Worm (Caenorhabditis elegans): ENCODE data around the gene K09C6.2.

Gene K09C6.2

DNA sequence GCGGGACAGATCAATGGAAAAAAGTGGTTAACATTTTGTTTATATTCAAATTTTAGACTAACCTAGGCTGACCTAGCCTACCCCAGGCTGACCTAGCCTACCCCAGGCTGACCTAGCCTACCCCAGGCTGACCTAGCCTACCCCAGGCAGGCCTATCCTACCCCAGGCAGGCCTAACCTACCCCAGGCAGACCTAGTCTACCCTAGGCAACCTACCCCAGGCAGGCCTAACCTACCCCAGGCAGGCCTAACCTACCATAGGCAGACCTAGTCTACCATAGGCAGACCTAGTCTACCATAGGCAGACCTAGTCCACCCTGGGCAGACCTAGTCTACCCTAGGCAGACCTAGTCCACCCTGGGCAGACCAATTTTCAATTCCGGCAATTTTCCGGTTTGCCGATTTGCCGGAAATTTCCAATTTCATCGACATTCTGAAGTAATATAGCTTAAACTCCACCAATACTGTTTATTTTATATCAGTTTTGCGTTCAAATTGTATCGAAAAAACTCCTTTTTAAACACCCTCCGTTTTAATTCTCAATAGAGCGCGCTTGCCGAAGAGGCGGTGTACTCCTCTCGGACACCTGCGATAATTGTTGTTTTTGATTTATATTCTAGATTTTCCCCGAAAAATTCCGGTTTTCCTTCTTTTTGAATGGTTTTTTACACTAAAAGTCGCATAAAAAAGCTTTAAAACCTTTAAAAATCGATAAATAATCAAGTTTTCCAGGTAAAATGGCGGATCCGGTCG, 47.8 kb downstream of the K09C6.2 start, which contains the start of gene trm-2A (continued):
- TF ChIP-seq ceh-82 (tag; optimal IDR thresholded peaks at IDR 0.05) (peak; percentile 86 to 91 (median 87)), lin-14 (GFP tag; optimal IDR thresholded peaks at IDR 0.05) (peak; percentile 94), swsn-7 (tag; optimal IDR thresholded peaks at IDR 0.05) (peak; percentile 83), pqm-1 (tag; optimal IDR thresholded peaks at IDR 0.05) (no peak), elt-2 (tag; optimal IDR thresholded peaks at IDR 0.05) (peak; percentile 27), C34B4.2 (tag; optimal IDR thresholded peaks at IDR 0.05) (no peak), ama-1 (optimal IDR thresholded peaks at IDR 0.05) (peak; percentile 14), hpl-2 (GFP tag; optimal IDR thresholded peaks at IDR 0.05) (no peak)

DNA sequence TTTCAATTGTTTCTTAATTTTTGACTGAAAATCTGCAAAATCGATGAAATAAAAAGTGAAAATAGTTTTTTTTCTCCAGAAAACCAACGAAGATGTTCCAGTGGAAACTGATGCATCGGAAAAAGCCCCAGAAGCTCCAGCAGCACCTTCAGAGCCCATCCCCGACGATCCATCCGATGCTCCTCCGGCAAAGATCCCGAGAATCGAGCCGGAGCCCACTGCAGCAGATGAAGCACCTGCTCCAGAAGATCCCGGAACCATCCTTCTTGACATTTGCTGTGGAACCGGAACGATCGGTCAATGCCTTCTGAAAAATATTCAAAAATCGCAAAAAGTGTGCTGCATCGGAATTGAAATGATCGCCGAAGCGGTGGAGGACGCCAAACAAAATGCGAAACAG, 52.0 kb downstream of the K09C6.2 start:
- TF ChIP-seq lir-3 (tag; optimal IDR thresholded peaks at IDR 0.05; ENCODE audit: poor library complexity) (no peak), unc-130 (tag; optimal IDR thresholded peaks at IDR 0.05) (no peak), aha-1 (tag; optimal IDR thresholded peaks at IDR 0.05) (no peak), pax-3 (tag; optimal IDR thresholded peaks at IDR 0.05) (no peak), zip-4 (GFP tag; optimal IDR thresholded peaks at IDR 0.05) (no peak), ets-5 (GFP tag; IDR thresholded peaks at IDR 0.05) (0 out of 2 replicates have a peak, but pooled peaks have one; percentile 39), unc-86 (tag; optimal IDR thresholded peaks at IDR 0.05) (no peak), nhr-84 (tag; optimal IDR thresholded peaks at IDR 0.05) (no peak), efl-1 (optimal IDR thresholded peaks at IDR 0.05) (no peak), efl-1 (GFP tag; optimal IDR thresholded peaks at IDR 0.05 in 1 of 2) (peak in 1 of 2 experiments; percentile 17)

DNA sequence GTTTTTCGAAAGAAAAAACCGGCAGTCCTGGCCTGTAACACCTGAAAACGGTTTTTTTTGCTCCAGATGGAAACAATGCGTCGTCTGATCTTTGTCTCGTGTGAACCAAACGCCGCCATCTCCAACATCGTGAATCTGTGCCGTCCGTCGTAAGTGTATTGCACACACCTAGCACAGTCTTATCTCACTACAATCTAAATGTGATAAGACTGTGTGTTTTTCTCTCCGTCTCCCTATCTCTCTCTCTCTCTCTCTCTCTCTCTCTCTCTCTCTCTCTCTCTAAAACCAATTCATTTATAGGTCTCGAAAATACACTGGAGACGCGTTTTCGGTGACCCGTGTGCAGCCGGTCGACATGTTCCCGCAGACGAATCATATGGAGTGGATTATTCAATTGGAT, 53.9 kb downstream of the K09C6.2 start:
- TF ChIP-seq elt-2 (tag; optimal IDR thresholded peaks at IDR 0.05) = peak; percentile 76
- peak; percentile 53 for TF ChIP-seq pqm-1 (tag; optimal IDR thresholded peaks at IDR 0.05)
- TF ChIP-seq fkh-8 (tag; optimal IDR thresholded peaks at IDR 0.05) = no peak
- peak; percentile 52 for TF ChIP-seq nhr-20 (tag; optimal IDR thresholded peaks at IDR 0.05)
- no peak for TF ChIP-seq nhr-19 (GFP tag; conservative IDR thresholded peaks at IDR 0.05)
- TF ChIP-seq hpl-2 (GFP tag; optimal IDR thresholded peaks at IDR 0.05) = no peak
- no peak for TF ChIP-seq xbp-1 (tag; optimal IDR thresholded peaks at IDR 0.05)
- peak; percentile 27 for TF ChIP-seq snu-23 (GFP tag; optimal IDR thresholded peaks at IDR 0.05)
- TF ChIP-seq C16A3.4 (tag; optimal IDR thresholded peaks at IDR 0.05) = peak; percentile 1
- no peak for TF ChIP-seq alr-1 (tag; optimal IDR thresholded peaks at IDR 0.05; ENCODE audit: borderline replicate concordance)
- no peak for TF ChIP-seq hlh-4 (tag; optimal IDR thresholded peaks at IDR 0.05)
- TF ChIP-seq nhr-71 (tag; optimal IDR thresholded peaks at IDR 0.05) = peak; percentile 27
- TF ChIP-seq nhr-90 (tag; optimal IDR thresholded peaks at IDR 0.05; ENCODE audit: poor library complexity) = peak; percentile 32
- TF ChIP-seq dpl-1 (GFP tag; optimal IDR thresholded peaks at IDR 0.05) = peak in 1 of 3 experiments; percentile 29
- TF ChIP-seq fos-1 (tag; optimal IDR thresholded peaks at IDR 0.05) = no peak
- TF ChIP-seq aly-2 (tag; optimal IDR thresholded peaks at IDR 0.05) = no peak
- TF ChIP-seq blmp-1 (tag; optimal IDR thresholded peaks at IDR 0.05) = peak; percentile 3
- TF ChIP-seq elt-3 (tag; optimal IDR thresholded peaks at IDR 0.05) = peak in 5 of 6 experiments; percentile 34 to 84 (median 58)
- no peak for TF ChIP-seq lin-13 (GFP tag; optimal IDR thresholded peaks at IDR 0.05)
- no peak for TF ChIP-seq pax-3 (tag; optimal IDR thresholded peaks at IDR 0.05)
- peak; percentile 59 for TF ChIP-seq nhr-85 (tag)
- no peak for TF ChIP-seq tlp-1 (tag; optimal IDR thresholded peaks at IDR 0.05)
- no peak for TF ChIP-seq egl-13 (tag; optimal IDR thresholded peaks at IDR 0.05)
- TF ChIP-seq lin-35 (GFP tag; optimal IDR thresholded peaks at IDR 0.05) = peak; percentile 39 to 69
- peak in 1 of 2 experiments; percentile 2 for TF ChIP-seq efl-1 (optimal IDR thresholded peaks at IDR 0.05)
- peak in 1 of 2 experiments; percentile 89 for TF ChIP-seq efl-1 (GFP tag; optimal IDR thresholded peaks at IDR 0.05 in 1 of 2)
- no peak for TF ChIP-seq ces-1 (GFP tag; optimal IDR thresholded peaks at IDR 0.05)
